Fruit fly (Drosophila melanogaster) whole organism, embryonic: ENCODE results near the gene CG4424.

Experiments
- Awh ChIP-seq: fragments of 200-800 bp; sonication (Bioruptor generic); IDR thresholded peaks from 2 replicates; pipeline ENCODE4, ENCODE4 v1.3.6; 2022; ENCODE audit warnings: missing biosample characterization, missing genetic modification characterization
- Bdp1 ChIP-seq: fragments of 200-800 bp; sonication (Bioruptor generic); optimal IDR thresholded peaks from 3 replicates; lab custom pipeline; 2016; ENCODE audit warnings: missing biosample characterization, missing genetic modification characterization
- CG10147 ChIP-seq: fragments of 200-800 bp; sonication (Bioruptor generic); optimal IDR thresholded peaks from 2 replicates; lab custom pipeline; 2019; ENCODE audit warnings: missing biosample characterization, mild to moderate bottlenecking, missing genetic modification characterization, moderate library complexity
- CG12219 ChIP-seq: fragments of 200-800 bp; sonication (Bioruptor generic); optimal IDR thresholded peaks from 3 replicates; lab custom pipeline; 2018; ENCODE audit warnings: missing biosample characterization, mild to moderate bottlenecking, missing genetic modification characterization
- CG12942 ChIP-seq: fragments of 200-800 bp; sonication (Bioruptor generic); optimal IDR thresholded peaks from 3 replicates; lab custom pipeline; 2016; ENCODE audit warnings: missing biosample characterization, missing genetic modification characterization
- CG14860 ChIP-seq: fragments of 200-800 bp; sonication (Bioruptor generic); IDR thresholded peaks from 3 replicates; pipeline ENCODE4 v1.3.6; 2022; ENCODE audit warnings: missing biosample characterization, missing genetic modification characterization; ENCODE audit not compliant: partially characterized antibody
- CG1602 ChIP-seq: fragments of 200-800 bp; sonication (Bioruptor generic); optimal IDR thresholded peaks from 3 replicates; lab custom pipeline; 2016; ENCODE audit warnings: missing biosample characterization, missing genetic modification characterization
- CG1603 ChIP-seq: fragments of 200-800 bp; sonication (Bioruptor generic); optimal IDR thresholded peaks from 2 replicates; lab custom pipeline; 2019; ENCODE audit warnings: missing biosample characterization, mild to moderate bottlenecking, missing genetic modification characterization, moderate library complexity
- CG2116 ChIP-seq: fragments of 200-800 bp; sonication (Bioruptor generic); optimal IDR thresholded peaks from 3 replicates; lab custom pipeline; 2018; ENCODE audit warnings: missing biosample characterization, mild to moderate bottlenecking, missing genetic modification characterization
- CG2199 ChIP-seq: fragments of 200-800 bp; sonication (Bioruptor generic); IDR thresholded peaks from 3 replicates; pipeline ENCODE4 v1.3.6; 2022; ENCODE audit warnings: missing biosample characterization, missing genetic modification characterization
- CG2202 ChIP-seq: fragments of 200-800 bp; sonication (Bioruptor generic); optimal IDR thresholded peaks from 2 replicates; lab custom pipeline; 2018; ENCODE audit warnings: missing biosample characterization, mild to moderate bottlenecking, missing genetic modification characterization
- CG2712 ChIP-seq: fragments of 200-800 bp; optimal IDR thresholded peaks from 3 replicates; lab custom pipeline; 2019; ENCODE audit warnings: missing biosample characterization, mild to moderate bottlenecking, missing genetic modification characterization, moderate library complexity
- CG4282 ChIP-seq: fragments of 200-800 bp; sonication (Bioruptor generic); optimal IDR thresholded peaks from 2 replicates; lab custom pipeline; 2016; ENCODE audit warnings: missing biosample characterization, missing genetic modification characterization
- CG4328 ChIP-seq: fragments of 200-800 bp; sonication (Bioruptor generic); optimal IDR thresholded peaks from 3 replicates; lab custom pipeline; 2017; ENCODE audit warnings: missing biosample characterization, missing genetic modification reagents, missing genetic modification characterization
- CG6175 ChIP-seq: fragments of 200-800 bp; sonication (Bioruptor generic); IDR thresholded peaks from 3 replicates; pipeline ENCODE4 v1.3.6; 2022; ENCODE audit warnings: missing biosample characterization, missing genetic modification characterization
- CG6683 ChIP-seq: fragments of 200-800 bp; sonication (Bioruptor generic); optimal IDR thresholded peaks from 2 replicates; lab custom pipeline; 2017; ENCODE audit warnings: missing biosample characterization, mild to moderate bottlenecking, missing genetic modification characterization, missing genetic modification reagents
- CG7786 ChIP-seq: fragments of 200-800 bp; sonication (Bioruptor generic); optimal IDR thresholded peaks from 2 replicates; lab custom pipeline; 2016; ENCODE audit warnings: missing biosample characterization, missing genetic modification characterization
- CG7839 ChIP-seq: fragments of 200-800 bp; sonication (Bioruptor generic); optimal IDR thresholded peaks from 3 replicates; lab custom pipeline; 2018; ENCODE audit warnings: missing biosample characterization, mild to moderate bottlenecking, missing genetic modification characterization, moderate library complexity
- CG9727 ChIP-seq: fragments of 200-800 bp; sonication (Bioruptor generic); optimal IDR thresholded peaks from 3 replicates; lab custom pipeline; 2017; ENCODE audit warnings: missing biosample characterization, mild to moderate bottlenecking, missing genetic modification characterization
- CoRest ChIP-seq: fragments of 200-800 bp; sonication (Bioruptor generic); optimal IDR thresholded peaks from 3 replicates; lab custom pipeline; 2018; ENCODE audit warnings: missing biosample characterization, mild to moderate bottlenecking, missing genetic modification characterization, moderate library complexity
- Dfd ChIP-seq, 2 experiments: fragments of >200 bp; optimal IDR thresholded peaks; 2 replicates each; lab custom pipeline; 2017; ENCODE audit warnings: missing biosample characterization in 2 of 2, missing genetic modification characterization in 2 of 2
- Ets97D ChIP-seq: fragments of 200-800 bp; sonication (Bioruptor generic); optimal IDR thresholded peaks from 3 replicates; lab custom pipeline; 2016; ENCODE audit warnings: missing biosample characterization, missing genetic modification characterization
- H15 ChIP-seq: fragments of 200-800 bp; sonication (Bioruptor generic); IDR thresholded peaks from 3 replicates; pipeline ENCODE4 v1.3.6; 2022; ENCODE audit warnings: missing biosample characterization, missing genetic modification characterization
- MBD-R2 ChIP-seq: fragments of 200-800 bp; sonication (Bioruptor generic); IDR thresholded peaks from 2 replicates; pipeline ENCODE4 v1.3.6; 2022; ENCODE audit warnings: missing biosample characterization, missing genetic modification characterization
- Mad ChIP-seq: fragments of 200-800 bp; sonication (Bioruptor generic); optimal IDR thresholded peaks from 2 replicates; lab custom pipeline; 2016; ENCODE audit warnings: missing biosample characterization, missing genetic modification characterization
- Med ChIP-seq: fragments of 200-800 bp; sonication (Bioruptor generic); peaks from one replicate; lab custom pipeline; 2016; ENCODE audit warnings: missing biosample characterization, missing genetic modification characterization, mild to moderate bottlenecking, inconsistent platforms, moderate library complexity
- Sin3A ChIP-seq: fragments of >200 bp; optimal IDR thresholded peaks from 2 replicates; lab custom pipeline; 2018
- Six4 ChIP-seq: fragments of 200-800 bp; sonication (Bioruptor generic); optimal IDR thresholded peaks from 2 replicates; lab custom pipeline; 2016; ENCODE audit warnings: missing biosample characterization, missing genetic modification characterization
- Sry-β ChIP-seq: fragments of 200-800 bp; sonication (Bioruptor generic); optimal IDR thresholded peaks from 2 replicates; lab custom pipeline; 2018; ENCODE audit warnings: missing biosample characterization, mild to moderate bottlenecking, missing genetic modification characterization, moderate library complexity
- Usf ChIP-seq: fragments of 200-800 bp; sonication (Bioruptor generic); optimal IDR thresholded peaks from 2 replicates; lab custom pipeline; 2017; ENCODE audit warnings: missing genotype, missing biosample characterization, missing genetic modification characterization
- amos ChIP-seq: fragments of 200-800 bp; sonication (Bioruptor generic); IDR thresholded peaks from 2 replicates; pipeline ENCODE4 v1.3.6; 2022; ENCODE audit warnings: missing biosample characterization, missing genetic modification characterization; ENCODE audit not compliant: partially characterized antibody
- bcd ChIP-seq: fragments of 200-800 bp; sonication (Bioruptor generic); optimal IDR thresholded peaks from 2 replicates; lab custom pipeline; 2017; ENCODE audit warnings: missing biosample characterization, mild to moderate bottlenecking, missing genetic modification characterization
- caup ChIP-seq: fragments of 200-800 bp; sonication (Bioruptor generic); optimal IDR thresholded peaks from 3 replicates; lab custom pipeline; 2017; ENCODE audit warnings: missing biosample characterization, mild to moderate bottlenecking, missing genetic modification characterization, moderate library complexity; ENCODE audit not compliant: severe bottlenecking
- chn ChIP-seq: fragments of 200-800 bp; sonication (Bioruptor generic); optimal IDR thresholded peaks from 2 replicates; lab custom pipeline; 2016; ENCODE audit warnings: missing biosample characterization, missing genetic modification characterization
- dati ChIP-seq: fragments of 200-800 bp; sonication (Bioruptor generic); IDR thresholded peaks from 2 replicates; pipeline ENCODE4 v1.3.6; 2022; ENCODE audit warnings: missing biosample characterization, missing genetic modification characterization
- dysf ChIP-seq: fragments of 200-800 bp; sonication (Bioruptor generic); IDR thresholded peaks from 3 replicates; pipeline ENCODE4 v1.3.6; 2022; ENCODE audit warnings: missing biosample characterization, missing genetic modification characterization
- fd102C ChIP-seq: fragments of 200-800 bp; sonication (Bioruptor generic); optimal IDR thresholded peaks from 2 replicates; lab custom pipeline; 2018; ENCODE audit warnings: missing biosample characterization, mild to moderate bottlenecking, missing genetic modification characterization, moderate library complexity
- gfzf ChIP-seq: fragments of 200-800 bp; sonication (Bioruptor generic); optimal IDR thresholded peaks from 2 replicates; lab custom pipeline; 2016; ENCODE audit warnings: missing biosample characterization, mild to moderate bottlenecking, missing genetic modification characterization, moderate library complexity
- gt ChIP-seq: fragments of 200-800 bp; sonication (Bioruptor generic); IDR thresholded peaks from 2 replicates; pipeline ENCODE4 v1.3.6; 2022; ENCODE audit warnings: missing biosample characterization, missing genetic modification characterization
- ham ChIP-seq: fragments of 200-800 bp; sonication (Bioruptor generic); IDR thresholded peaks from 2 replicates; pipeline ENCODE4 v1.3.6; 2022; ENCODE audit warnings: missing biosample characterization, missing genetic modification characterization
- lilli ChIP-seq: fragments of 200-800 bp; sonication (Bioruptor generic); optimal IDR thresholded peaks from 3 replicates; lab custom pipeline; 2016; ENCODE audit warnings: missing biosample characterization, missing genetic modification characterization
- nerfin-1 ChIP-seq: fragments of 200-800 bp; sonication (Bioruptor generic); optimal IDR thresholded peaks from 3 replicates; lab custom pipeline; 2019; ENCODE audit warnings: missing biosample characterization, mild to moderate bottlenecking, missing genetic modification characterization, moderate library complexity
- pnt ChIP-seq: fragments of 200-800 bp; sonication (Bioruptor generic); optimal IDR thresholded peaks from 3 replicates; lab custom pipeline; 2016; ENCODE audit warnings: missing biosample characterization, missing genetic modification characterization
- prd ChIP-seq, 3 experiments: fragments of >200 bp in 2 of 3; fragments of 200-800 bp in 1 of 3; sonication (Bioruptor generic) in 1 of 3; optimal IDR thresholded peaks in 2 of 3; IDR thresholded peaks in 1 of 3; 2 replicates in 2 of 3; 3 replicates in 1 of 3; pipeline versions ENCODE4 v1.3.6 to Lab custom; 2017 to 2022; ENCODE audit warnings: missing biosample characterization in 1 of 3, missing genetic modification characterization in 1 of 3
- slou ChIP-seq: fragments of 200-800 bp; sonication (Bioruptor generic); optimal IDR thresholded peaks from 3 replicates; lab custom pipeline; 2016; ENCODE audit warnings: missing biosample characterization, missing genetic modification characterization
- stwl ChIP-seq: fragments of 200-800 bp; sonication (Bioruptor generic); optimal IDR thresholded peaks from 3 replicates; lab custom pipeline; 2018; ENCODE audit warnings: missing biosample characterization, mild to moderate bottlenecking, missing genetic modification characterization, moderate library complexity
- tin ChIP-seq: fragments of 200-800 bp; sonication (Bioruptor generic); optimal IDR thresholded peaks from 3 replicates; lab custom pipeline; 2016; ENCODE audit warnings: missing biosample characterization, missing genetic modification characterization
- tna ChIP-seq: fragments of 200-800 bp; sonication (Bioruptor generic); IDR thresholded peaks from 2 replicates; pipeline ENCODE4 v1.3.6; 2022; ENCODE audit warnings: missing biosample characterization, missing genetic modification characterization; ENCODE audit not compliant: partially characterized antibody
- vnd ChIP-seq: fragments of 200-800 bp; sonication (Bioruptor generic); IDR thresholded peaks from 3 replicates; pipeline ENCODE4 v1.3.6; 2022; ENCODE audit warnings: missing biosample characterization, missing genetic modification characterization; ENCODE audit not compliant: partially characterized antibody
- wor ChIP-seq: fragments of 200-800 bp; sonication (Bioruptor generic); IDR thresholded peaks from 2 replicates; pipeline ENCODE4 v1.3.6; 2022; ENCODE audit warnings: missing biosample characterization, missing genetic modification characterization

The CG4424 gene

dm6 chr3R:20035887-20036286, 8.0 kb upstream of the CG4424 start, which contains the start of gene Regnase-1 (continued):
- TF ChIP-seq Med (peak; percentile 99), CG2712 (tag; lab: Kevin White, UChicago) (peak; percentile 90), Ets97D (GFP tag; lab: Kevin White, UChicago) (peak; percentile 100), ham (GFP tag; lab: Robert Waterston, UW) (peak; percentile 63; the same call in 1 of the 2 replicates), CoRest (peak; percentile 93), vnd (peak; percentile 91), CG2202 (tag; lab: Kevin White, UChicago) (peak; percentile 93), tna (GFP tag; lab: Robert Waterston, UW) (peak; percentile 93), H15 (GFP tag; lab: Robert Waterston, UW) (peak; percentile 88), CG9727 (GFP tag; lab: Kevin White, UChicago) (peak; percentile 95), prd (optimal IDR thresholded peaks at IDR 0.05; lab: Kevin White, UChicago) (no peak), prd (GFP tag; IDR thresholded peaks at IDR 0.05; lab: Robert Waterston, UW) (peak; percentile 62; the same call in 2 of the 3 replicates), CG7839 (tag; lab: Kevin White, UChicago) (peak; percentile 88), Sin3A (peak; percentile 51), Sry-β (peak; percentile 74), Dfd (GFP tag; optimal IDR thresholded peaks at IDR 0.05; lab: Kevin White, UChicago) (no peak), Six4 (GFP tag; lab: Kevin White, UChicago) (peak; percentile 86), gt (GFP tag; lab: Robert Waterston, UW) (peak; percentile 44; the same call in 1 of the 2 replicates), wor (GFP tag; lab: Robert Waterston, UW) (peak; percentile 55), slou (GFP tag; lab: Kevin White, UChicago) (peak; percentile 85), pnt (GFP tag; lab: Kevin White, UChicago) (peak; percentile 11), CG6175 (GFP tag; lab: Robert Waterston, UW) (peak; percentile 68; the same call in 2 of the 3 replicates), Usf (GFP tag; lab: Kevin White, UChicago) (peak; percentile 68), CG1603 (tag; lab: Kevin White, UChicago) (peak; percentile 96), CG12219 (peak; percentile 93), nerfin-1 (tag; lab: Kevin White, UChicago) (peak; percentile 89), CG1602 (GFP tag; lab: Kevin White, UChicago) (peak; percentile 68), amos (GFP tag; lab: Robert Waterston, UW) (peak; percentile 98), tin (GFP tag; lab: Kevin White, UChicago) (peak; percentile 83), caup (GFP tag; lab: Kevin White, UChicago) (peak; percentile 98), chn (GFP tag; lab: Kevin White, UChicago) (peak; percentile 86), CG12942 (GFP tag; lab: Kevin White, UChicago) (peak; percentile 79), bcd (GFP tag; lab: Kevin White, UChicago) (peak; percentile 95), CG6683 (peak; percentile 89), CG4282 (GFP tag; lab: Kevin White, UChicago) (peak; percentile 66), CG7786 (peak; percentile 78), Bdp1 (GFP tag; lab: Kevin White, UChicago) (peak; percentile 81), MBD-R2 (GFP tag; lab: Robert Waterston, UW) (peak; percentile 96), fd102C (GFP tag; lab: Kevin White, UChicago) (peak; percentile 95), Awh (GFP tag; lab: Robert Waterston, UW) (peak; percentile 89), CG14860 (GFP tag; lab: Robert Waterston, UW) (peak; percentile 89), lilli (GFP tag; lab: Kevin White, UChicago) (peak; percentile 84), CG2116 (GFP tag; lab: Kevin White, UChicago) (peak; percentile 96), gfzf (GFP tag; lab: Kevin White, UChicago) (peak; percentile 43), CG2199 (GFP tag; lab: Robert Waterston, UW) (0 out of 3 replicates have a peak, but pooled peaks have one; percentile 32), Mad (GFP tag; lab: Kevin White, UChicago) (peak; percentile 92), dysf (GFP tag; lab: Robert Waterston, UW) (peak; percentile 86), dati (GFP tag; lab: Robert Waterston, UW) (peak; percentile 80), CG10147 (GFP tag; lab: Kevin White, UChicago) (peak; percentile 86), stwl (peak; percentile 99), CG4328 (GFP tag; lab: Kevin White, UChicago) (peak; percentile 94)
